Fruit fly (Drosophila melanogaster) whole organism, embryonic: ENCODE measurements around the gene CG14342.
A peak's percentile ranks its signal among the peaks of the same experiment; 100 is the strongest.

Source experiments
- Atf6 ChIP-seq: fragments of 200-800 bp; sonication (Bioruptor generic); IDR thresholded peaks from 2 replicates; pipeline ENCODE4 v1.3.6; 2022; ENCODE audit warnings: missing biosample characterization, missing genetic modification characterization
- BEAF-32 ChIP-seq: fragments of 200-800 bp; sonication (Bioruptor generic); optimal IDR thresholded peaks from 3 replicates; lab custom pipeline; 2017; ENCODE audit warnings: missing biosample characterization, missing genetic modification characterization, mild to moderate bottlenecking, moderate library complexity, missing genetic modification reagents
- Bteb2 ChIP-seq: fragments of 200-800 bp; sonication (Bioruptor generic); optimal IDR thresholded peaks from 2 replicates; lab custom pipeline; 2016; ENCODE audit warnings: missing biosample characterization, missing genetic modification characterization
- CG11696 ChIP-seq: fragments of 200-800 bp; sonication (Bioruptor generic); IDR thresholded peaks from 2 replicates; pipeline ENCODE4 v1.3.6; 2022; ENCODE audit warnings: missing biosample characterization, missing genetic modification characterization
- CG13287 ChIP-seq: fragments of 200-800 bp; sonication (Bioruptor generic); IDR thresholded peaks from 2 replicates; pipeline ENCODE4 v1.3.6; 2022; ENCODE audit warnings: missing biosample characterization, missing genetic modification characterization; ENCODE audit not compliant: partially characterized antibody
- CG13894 ChIP-seq: fragments of 200-800 bp; sonication (Bioruptor generic); optimal IDR thresholded peaks from 3 replicates; lab custom pipeline; 2018; ENCODE audit warnings: missing biosample characterization, mild to moderate bottlenecking, missing genetic modification characterization, moderate library complexity
- CG15073 ChIP-seq: fragments of 200-800 bp; sonication (Bioruptor generic); optimal IDR thresholded peaks from 2 replicates; lab custom pipeline; 2016; ENCODE audit warnings: missing biosample characterization, missing genetic modification characterization
- CG15269 ChIP-seq: fragments of 200-800 bp; sonication (Bioruptor generic); optimal IDR thresholded peaks from 2 replicates; lab custom pipeline; 2018; ENCODE audit warnings: missing biosample characterization, mild to moderate bottlenecking, missing genetic modification characterization, moderate library complexity
- CG1529 ChIP-seq: fragments of 200-800 bp; sonication (Bioruptor generic); optimal IDR thresholded peaks from 3 replicates; lab custom pipeline; 2018; ENCODE audit warnings: missing biosample characterization, missing genetic modification characterization
- CG16779 ChIP-seq: fragments of 200-800 bp; sonication (Bioruptor generic); IDR thresholded peaks from 2 replicates; pipeline ENCODE4 v1.3.6; 2022; ENCODE audit warnings: missing biosample characterization, missing genetic modification characterization
- CG17328 ChIP-seq: fragments of 200-800 bp; sonication (Bioruptor generic); IDR thresholded peaks from 2 replicates; pipeline ENCODE4 v1.3.6; 2022; ENCODE audit warnings: missing biosample characterization, missing genetic modification characterization
- CG2199 ChIP-seq: fragments of 200-800 bp; sonication (Bioruptor generic); IDR thresholded peaks from 3 replicates; pipeline ENCODE4 v1.3.6; 2022; ENCODE audit warnings: missing biosample characterization, missing genetic modification characterization
- CG2889 ChIP-seq: fragments of 200-800 bp; sonication (Bioruptor generic); IDR thresholded peaks from 3 replicates; pipeline ENCODE4 v1.3.6; 2022; ENCODE audit warnings: missing biosample characterization, missing genetic modification characterization
- CG42726 ChIP-seq: fragments of 200-800 bp; sonication (Bioruptor generic); IDR thresholded peaks from 2 replicates; pipeline ENCODE4 v1.3.6; 2022; ENCODE audit warnings: missing biosample characterization, missing genetic modification characterization; ENCODE audit not compliant: partially characterized antibody
- CG4707 ChIP-seq: fragments of 200-800 bp; sonication (Bioruptor generic); optimal IDR thresholded peaks from 2 replicates; lab custom pipeline; 2018; ENCODE audit warnings: missing biosample characterization, mild to moderate bottlenecking, missing genetic modification characterization, moderate library complexity
- CG4730 ChIP-seq: fragments of 200-800 bp; sonication (Bioruptor generic); IDR thresholded peaks from 2 replicates; pipeline ENCODE4 v1.3.6; 2022; ENCODE audit warnings: missing biosample characterization, missing genetic modification characterization
- CG5953 ChIP-seq: fragments of 200-800 bp; sonication (Bioruptor generic); IDR thresholded peaks from 2 replicates; pipeline ENCODE4 v1.3.6; 2022; ENCODE audit warnings: missing biosample characterization, missing genetic modification characterization
- CG6765 ChIP-seq: fragments of 200-800 bp; sonication (Bioruptor generic); optimal IDR thresholded peaks from 3 replicates; lab custom pipeline; 2017; ENCODE audit warnings: missing biosample characterization, mild to moderate bottlenecking, missing genetic modification characterization
- CG7963 ChIP-seq: fragments of 200-800 bp; sonication (Bioruptor generic); IDR thresholded peaks from 3 replicates; pipeline ENCODE4 v1.3.6; 2022; ENCODE audit warnings: missing biosample characterization, missing genetic modification characterization; ENCODE audit not compliant: partially characterized antibody
- CG8281 ChIP-seq: fragments of 200-800 bp; sonication (Bioruptor generic); optimal IDR thresholded peaks from 2 replicates; lab custom pipeline; 2018; ENCODE audit warnings: missing biosample characterization, mild to moderate bottlenecking, missing genetic modification characterization, moderate library complexity
- CG8765 ChIP-seq: fragments of 200-800 bp; sonication (Bioruptor generic); IDR thresholded peaks from 2 replicates; pipeline ENCODE4 v1.3.6; 2022; ENCODE audit warnings: missing biosample characterization, missing genetic modification characterization
- CG9609 ChIP-seq: fragments of 200-800 bp; sonication (Bioruptor generic); optimal IDR thresholded peaks from 3 replicates; lab custom pipeline; 2016; ENCODE audit warnings: missing biosample characterization, missing genetic modification characterization
- CG9876 ChIP-seq: fragments of 200-800 bp; sonication (Bioruptor generic); optimal IDR thresholded peaks from 2 replicates; lab custom pipeline; 2016; ENCODE audit warnings: missing biosample characterization, missing genetic modification characterization
- CkIIα-i1 ChIP-seq: fragments of 200-800 bp; sonication (Bioruptor generic); IDR thresholded peaks from 2 replicates; pipeline ENCODE4 v1.3.6; 2022; ENCODE audit warnings: missing biosample characterization, missing genetic modification characterization
- CoRest ChIP-seq: fragments of 200-800 bp; sonication (Bioruptor generic); optimal IDR thresholded peaks from 3 replicates; lab custom pipeline; 2018; ENCODE audit warnings: missing biosample characterization, mild to moderate bottlenecking, missing genetic modification characterization, moderate library complexity
- D ChIP-seq, 2 experiments: fragments of 200-800 bp in 1 of 2; fragments of >200 bp in 1 of 2; sonication (Bioruptor generic) in 1 of 2; optimal IDR thresholded peaks; 2 replicates in 1 of 2; 3 replicates in 1 of 2; lab custom pipeline; 2017; ENCODE audit warnings: mild to moderate bottlenecking in 1 of 2, missing biosample characterization in 1 of 2, missing genetic modification characterization in 1 of 2, missing genetic modification reagents in 1 of 2
- D19A ChIP-seq: fragments of 200-800 bp; optimal IDR thresholded peaks from 3 replicates; lab custom pipeline; 2019; ENCODE audit warnings: missing biosample characterization, mild to moderate bottlenecking, missing genetic modification characterization, moderate library complexity
- Dip2 ChIP-seq: fragments of 200-800 bp; sonication (Bioruptor generic); IDR thresholded peaks from 2 replicates; pipeline ENCODE4 v1.3.6; 2022; ENCODE audit warnings: missing biosample characterization, missing genetic modification characterization
- Fer2 ChIP-seq: fragments of 200-800 bp; sonication (Bioruptor generic); optimal IDR thresholded peaks from 2 replicates; lab custom pipeline; 2018; ENCODE audit warnings: missing biosample characterization, mild to moderate bottlenecking, missing genetic modification characterization, moderate library complexity
- HLHmδ ChIP-seq: fragments of 200-800 bp; sonication (Bioruptor generic); optimal IDR thresholded peaks from 2 replicates; lab custom pipeline; 2018; ENCODE audit warnings: missing biosample characterization, mild to moderate bottlenecking, missing genetic modification characterization, moderate library complexity
- Lpt ChIP-seq: fragments of >200 bp; optimal IDR thresholded peaks from 2 replicates; lab custom pipeline; 2018; ENCODE audit warnings: missing biosample characterization, missing genetic modification characterization
- Mad ChIP-seq: fragments of 200-800 bp; sonication (Bioruptor generic); optimal IDR thresholded peaks from 2 replicates; lab custom pipeline; 2016; ENCODE audit warnings: missing biosample characterization, missing genetic modification characterization
- Optix ChIP-seq: fragments of 200-800 bp; sonication (Bioruptor generic); IDR thresholded peaks from 3 replicates; pipeline ENCODE4 v1.3.6; 2022; ENCODE audit warnings: missing biosample characterization, missing genetic modification characterization
- PHDP ChIP-seq: fragments of 200-800 bp; sonication (Bioruptor generic); optimal IDR thresholded peaks from 3 replicates; lab custom pipeline; 2018; ENCODE audit warnings: missing biosample characterization, mild to moderate bottlenecking, missing genetic modification characterization, moderate library complexity
- Tbp ChIP-seq: fragments of >200 bp; optimal IDR thresholded peaks from 2 replicates; lab custom pipeline; 2018; ENCODE audit warnings: missing biosample characterization, missing genetic modification characterization
- chm ChIP-seq: fragments of 200-800 bp; sonication (Bioruptor generic); IDR thresholded peaks from 2 replicates; pipeline ENCODE4 v1.3.6; 2022; ENCODE audit warnings: missing biosample characterization, missing genetic modification characterization
- en ChIP-seq: fragments of 200-800 bp; sonication (Bioruptor generic); optimal IDR thresholded peaks from 2 replicates; lab custom pipeline; 2016; ENCODE audit warnings: missing biosample characterization, missing genetic modification characterization
- esg ChIP-seq: fragments of 200-800 bp; sonication (Bioruptor generic); conservative IDR thresholded peaks from 2 replicates; pipeline ENCODE4 v1.3.6; 2022; ENCODE audit warnings: missing biosample characterization, missing genetic modification characterization
- eyg ChIP-seq: fragments of 200-800 bp; sonication (Bioruptor generic); optimal IDR thresholded peaks from 3 replicates; lab custom pipeline; 2016; ENCODE audit warnings: missing biosample characterization, missing genetic modification characterization
- grn ChIP-seq: fragments of 200-800 bp; sonication (Bioruptor generic); optimal IDR thresholded peaks from 3 replicates; lab custom pipeline; 2017; ENCODE audit warnings: missing biosample characterization, missing genetic modification characterization
- jing ChIP-seq: fragments of 200-800 bp; sonication (Bioruptor generic); optimal IDR thresholded peaks from 2 replicates; lab custom pipeline; 2018; ENCODE audit warnings: missing biosample characterization, mild to moderate bottlenecking, missing genetic modification characterization
- klu ChIP-seq: fragments of 200-800 bp; sonication (Bioruptor generic); IDR thresholded peaks from 2 replicates; pipeline ENCODE4 v1.3.6; 2022; ENCODE audit warnings: missing biosample characterization, missing genetic modification characterization
- kni ChIP-seq: fragments of 200-800 bp; sonication (Bioruptor generic); optimal IDR thresholded peaks from 3 replicates; lab custom pipeline; 2017; ENCODE audit warnings: mild to moderate bottlenecking, missing biosample characterization, missing genetic modification reagents, missing genetic modification characterization
- mam ChIP-seq: fragments of 200-800 bp; sonication (Bioruptor generic); optimal IDR thresholded peaks from 3 replicates; lab custom pipeline; 2016; ENCODE audit warnings: missing biosample characterization, missing genetic modification characterization
- odd ChIP-seq: fragments of 200-800 bp; sonication (Bioruptor generic); optimal IDR thresholded peaks from 2 replicates; lab custom pipeline; 2017; ENCODE audit warnings: missing biosample characterization, mild to moderate bottlenecking, missing genetic modification characterization
- p53 ChIP-seq: fragments of 200-800 bp; sonication (Bioruptor generic); optimal IDR thresholded peaks from 2 replicates; lab custom pipeline; 2016; ENCODE audit warnings: missing biosample characterization, missing genetic modification characterization
- peb ChIP-seq: fragments of 200-800 bp; sonication (Bioruptor generic); IDR thresholded peaks from 2 replicates; pipeline ENCODE4 v1.3.6; 2022; ENCODE audit warnings: missing biosample characterization, missing genetic modification characterization
- pfk ChIP-seq: fragments of 200-800 bp; sonication (Bioruptor generic); optimal IDR thresholded peaks from 2 replicates; lab custom pipeline; 2018; ENCODE audit warnings: missing biosample characterization, mild to moderate bottlenecking, missing genetic modification characterization, moderate library complexity
- pzg ChIP-seq: fragments of 200-800 bp; sonication (Bioruptor generic); optimal IDR thresholded peaks from 3 replicates; lab custom pipeline; 2018; ENCODE audit warnings: missing biosample characterization, mild to moderate bottlenecking, missing genetic modification characterization, moderate library complexity
- ttk ChIP-seq: fragments of 200-800 bp; sonication (Bioruptor generic); IDR thresholded peaks from 2 replicates; pipeline ENCODE4 v2.1.2; 2022; ENCODE audit warnings: missing biosample characterization, missing genetic modification characterization
- wor ChIP-seq: fragments of 200-800 bp; sonication (Bioruptor generic); IDR thresholded peaks from 2 replicates; pipeline ENCODE4 v1.3.6; 2022; ENCODE audit warnings: missing biosample characterization, missing genetic modification characterization

CG14342 gene

dm6 chr2L:1172704-1173107, 31.3 kb upstream of the CG14342 start, which contains the start of the genes Charon and CG4887 (continued):
- TF ChIP-seq Fer2 (tag; lab: Kevin White, UChicago), result peak; percentile 79
- TF ChIP-seq CG9876, result peak; percentile 71
- peak; percentile 68; the same call in 1 of the 2 replicates for TF ChIP-seq klu (GFP tag; lab: Robert Waterston, UW)
- no peak for TF ChIP-seq Tbp (GFP tag; lab: Kevin White, UChicago)
- peak; percentile 87 for TF ChIP-seq Mad (GFP tag; lab: Kevin White, UChicago)
- TF ChIP-seq CG11696, result no peak
- TF ChIP-seq HLHmδ (GFP tag; lab: Kevin White, UChicago), result no peak
- 0 out of 3 replicates have a peak, but pooled peaks have one; percentile 28 for TF ChIP-seq CG7963 (GFP tag; lab: Robert Waterston, UW)
- TF ChIP-seq peb (GFP tag; lab: Robert Waterston, UW), result peak; percentile 60
- peak; percentile 75 for TF ChIP-seq CG6765 (GFP tag; lab: Kevin White, UChicago)
- TF ChIP-seq CG13287 (GFP tag; lab: Robert Waterston, UW), result peak; percentile 80
- peak; percentile 74 for TF ChIP-seq ttk (GFP tag; lab: Robert Waterston, UW)
- TF ChIP-seq CG5953 (GFP tag; lab: Robert Waterston, UW), result peak; percentile 33; the same call in 1 of the 2 replicates
- TF ChIP-seq CG9609 (GFP tag; lab: Kevin White, UChicago), result peak; percentile 84
- TF ChIP-seq Atf6, result peak; percentile 75
- no peak for TF ChIP-seq CkIIα-i1
- peak; percentile 22 for TF ChIP-seq pfk (GFP tag; lab: Kevin White, UChicago)
- no peak for TF ChIP-seq CG4707 (GFP tag; lab: Kevin White, UChicago)
- TF ChIP-seq CG1529 (GFP tag; lab: Kevin White, UChicago), result no peak
- TF ChIP-seq CG2199 (GFP tag; lab: Robert Waterston, UW), result no peak
- TF ChIP-seq CG8281 (tag; lab: Kevin White, UChicago), result no peak
- no peak for TF ChIP-seq CG42726 (GFP tag; lab: Robert Waterston, UW)
- TF ChIP-seq jing (GFP tag; lab: Kevin White, UChicago), result no peak
- peak; percentile 84 for TF ChIP-seq BEAF-32 (GFP tag; lab: Kevin White, UChicago)
- no peak for TF ChIP-seq grn (GFP tag; lab: Kevin White, UChicago)
- peak; percentile 57; the same call in 1 of the 2 replicates for TF ChIP-seq wor
- TF ChIP-seq Lpt (GFP tag; lab: Kevin White, UChicago), result no peak
- no peak for TF ChIP-seq Dip2 (GFP tag; lab: Robert Waterston, UW)
- TF ChIP-seq chm (GFP tag; lab: Robert Waterston, UW), result peak; percentile 61; the same call in 1 of the 2 replicates
- TF ChIP-seq CG8765 (GFP tag; lab: Robert Waterston, UW), result peak; percentile 48; the same call in 1 of the 2 replicates
- TF ChIP-seq CG4730 (GFP tag; lab: Robert Waterston, UW), result peak; percentile 64
- peak; percentile 51 for TF ChIP-seq pzg (GFP tag; lab: Kevin White, UChicago)
- TF ChIP-seq D (optimal IDR thresholded peaks at IDR 0.05; lab: Kevin White, UChicago), result no peak
- TF ChIP-seq D (GFP tag; optimal IDR thresholded peaks at IDR 0.05; lab: Kevin White, UChicago), result no peak
- TF ChIP-seq Bteb2 (GFP tag; lab: Kevin White, UChicago), result peak; percentile 71
- peak; percentile 68 for TF ChIP-seq CG2889 (GFP tag; lab: Robert Waterston, UW)
- TF ChIP-seq esg, result peak; percentile 84
- TF ChIP-seq p53 (GFP tag; lab: Kevin White, UChicago), result peak; percentile 4
- peak; percentile 32; the same call in 1 of the 3 replicates for TF ChIP-seq Optix
- TF ChIP-seq CG15269 (tag; lab: Kevin White, UChicago), result no peak
- no peak for TF ChIP-seq CG15073 (GFP tag; lab: Kevin White, UChicago)
- TF ChIP-seq odd, result no peak
- TF ChIP-seq CG17328 (GFP tag; lab: Robert Waterston, UW), result peak; percentile 70
- TF ChIP-seq D19A (tag; lab: Kevin White, UChicago), result no peak
- TF ChIP-seq en, result peak; percentile 38
- no peak for TF ChIP-seq kni (GFP tag; lab: Kevin White, UChicago)
- peak; percentile 86 for TF ChIP-seq CG13894 (tag; lab: Kevin White, UChicago)
- peak; percentile 70 for TF ChIP-seq eyg
- peak; percentile 92 for TF ChIP-seq mam (GFP tag; lab: Kevin White, UChicago)
- peak; percentile 92 for TF ChIP-seq CoRest
- TF ChIP-seq CG16779 (GFP tag; lab: Robert Waterston, UW), result no peak
- TF ChIP-seq PHDP, result no peak
